Fruit fly (Drosophila melanogaster) whole organism, embryonic: ENCODE data around the gene CG13454.
A peak's percentile ranks its signal among the peaks of the same experiment; 100 is the strongest.

ENCODE experiments used
- Atf-2 ChIP-seq: fragments of 200-800 bp; sonication (Bioruptor generic); optimal IDR thresholded peaks from 2 replicates; lab custom pipeline; 2016; ENCODE audit warnings: missing biosample characterization, missing genetic modification characterization
- B-H2 ChIP-seq: fragments of 200-800 bp; sonication (Bioruptor generic); optimal IDR thresholded peaks from 2 replicates; lab custom pipeline; 2018; ENCODE audit warnings: missing biosample characterization, mild to moderate bottlenecking, missing genetic modification characterization
- BEAF-32 ChIP-seq: fragments of 200-800 bp; sonication (Bioruptor generic); optimal IDR thresholded peaks from 3 replicates; lab custom pipeline; 2017; ENCODE audit warnings: missing biosample characterization, missing genetic modification characterization, mild to moderate bottlenecking, moderate library complexity, missing genetic modification reagents
- BtbVII ChIP-seq: fragments of 200-800 bp; sonication (Bioruptor generic); optimal IDR thresholded peaks from 3 replicates; lab custom pipeline; 2017; ENCODE audit warnings: missing biosample characterization, mild to moderate bottlenecking, missing genetic modification characterization
- C15 ChIP-seq: fragments of 200-800 bp; sonication (Bioruptor generic); IDR thresholded peaks from 3 replicates; pipeline ENCODE4 v1.3.6; 2022; ENCODE audit warnings: missing biosample characterization, missing genetic modification characterization
- CG10267 ChIP-seq: fragments of 200-800 bp; sonication (Bioruptor generic); optimal IDR thresholded peaks from 2 replicates; lab custom pipeline; 2018; ENCODE audit warnings: missing biosample characterization, mild to moderate bottlenecking, missing genetic modification characterization, moderate library complexity
- CG11398 ChIP-seq: fragments of 200-800 bp; sonication (Bioruptor generic); optimal IDR thresholded peaks from 2 replicates; lab custom pipeline; 2016; ENCODE audit warnings: missing biosample characterization, missing genetic modification characterization
- CG12104 ChIP-seq: fragments of 200-800 bp; sonication (Bioruptor generic); optimal IDR thresholded peaks from 3 replicates; lab custom pipeline; 2016; ENCODE audit warnings: missing biosample characterization, missing genetic modification characterization
- CG13296 ChIP-seq: fragments of 200-800 bp; sonication (Bioruptor generic); optimal IDR thresholded peaks from 3 replicates; lab custom pipeline; 2018; ENCODE audit warnings: missing biosample characterization, mild to moderate bottlenecking, missing genetic modification characterization
- CG13424 ChIP-seq: fragments of 200-800 bp; sonication (Bioruptor generic); optimal IDR thresholded peaks from 2 replicates; lab custom pipeline; 2019; ENCODE audit warnings: missing biosample characterization, mild to moderate bottlenecking, missing genetic modification characterization, moderate library complexity
- CG15601 ChIP-seq: fragments of 200-800 bp; sonication (Bioruptor generic); optimal IDR thresholded peaks from 3 replicates; lab custom pipeline; 2019; ENCODE audit warnings: missing biosample characterization, mild to moderate bottlenecking, missing genetic modification characterization, moderate library complexity
- CG17186 ChIP-seq: fragments of 200-800 bp; sonication (Bioruptor generic); optimal IDR thresholded peaks from 3 replicates; lab custom pipeline; 2017; ENCODE audit warnings: missing biosample characterization, missing genetic modification reagents, missing genetic modification characterization
- CG17612 ChIP-seq: fragments of 200-800 bp; sonication (Bioruptor generic); IDR thresholded peaks from 2 replicates; pipeline ENCODE4 v1.3.6; 2022; ENCODE audit warnings: missing biosample characterization, missing genetic modification characterization
- CG18764 ChIP-seq: fragments of 200-800 bp; sonication (Bioruptor generic); optimal IDR thresholded peaks from 3 replicates; lab custom pipeline; 2016; ENCODE audit warnings: missing biosample characterization, missing genetic modification characterization
- CG30431 ChIP-seq: fragments of 200-800 bp; sonication (Bioruptor generic); optimal IDR thresholded peaks from 2 replicates; lab custom pipeline; 2017; ENCODE audit warnings: missing biosample characterization, missing genetic modification characterization
- CG31441 ChIP-seq: fragments of 200-800 bp; sonication (Bioruptor generic); IDR thresholded peaks from 2 replicates; pipeline ENCODE4 v1.3.6; 2022; ENCODE audit warnings: missing biosample characterization, missing genetic modification characterization
- CG32767 ChIP-seq: fragments of 200-800 bp; sonication (Bioruptor generic); IDR thresholded peaks from 2 replicates; pipeline ENCODE4 v1.3.6; 2022; ENCODE audit warnings: missing biosample characterization, missing genetic modification characterization
- CG3847 ChIP-seq: fragments of 200-800 bp; sonication (Bioruptor generic); IDR thresholded peaks from 2 replicates; pipeline ENCODE4 v1.3.6; 2022; ENCODE audit warnings: missing biosample characterization, missing genetic modification characterization
- CG4282 ChIP-seq: fragments of 200-800 bp; sonication (Bioruptor generic); optimal IDR thresholded peaks from 2 replicates; lab custom pipeline; 2016; ENCODE audit warnings: missing biosample characterization, missing genetic modification characterization
- CG7928 ChIP-seq: fragments of 200-800 bp; sonication (Bioruptor generic); optimal IDR thresholded peaks from 2 replicates; lab custom pipeline; 2017; ENCODE audit warnings: missing biosample characterization, mild to moderate bottlenecking, missing genetic modification characterization
- CG8765 ChIP-seq: fragments of 200-800 bp; sonication (Bioruptor generic); IDR thresholded peaks from 2 replicates; pipeline ENCODE4 v1.3.6; 2022; ENCODE audit warnings: missing biosample characterization, missing genetic modification characterization
- CG8924 ChIP-seq: fragments of 200-800 bp; optimal IDR thresholded peaks from 3 replicates; lab custom pipeline; 2019; ENCODE audit warnings: missing biosample characterization, mild to moderate bottlenecking, missing genetic modification characterization, moderate library complexity
- CG9817 ChIP-seq: fragments of 200-800 bp; sonication (Bioruptor generic); optimal IDR thresholded peaks from 2 replicates; lab custom pipeline; 2018; ENCODE audit warnings: missing biosample characterization, mild to moderate bottlenecking, missing genetic modification characterization, moderate library complexity
- D19B ChIP-seq: fragments of 200-800 bp; sonication (Bioruptor generic); optimal IDR thresholded peaks from 2 replicates; lab custom pipeline; 2017; ENCODE audit warnings: missing biosample characterization, mild to moderate bottlenecking, missing genetic modification characterization
- Eip74EF ChIP-seq, 2 experiments: fragments of 200-800 bp in 1 of 2; fragments of >200 bp in 1 of 2; sonication (Bioruptor generic) in 1 of 2; optimal IDR thresholded peaks; 2 replicates each; lab custom pipeline; 2017 to 2019; ENCODE audit warnings: missing biosample characterization in 2 of 2, missing genetic modification characterization in 2 of 2, mild to moderate bottlenecking in 1 of 2, moderate library complexity in 1 of 2
- Ets65A ChIP-seq: fragments of 200-800 bp; sonication (Bioruptor generic); peaks from one replicate; lab custom pipeline; 2016; ENCODE audit warnings: missing biosample characterization, missing genetic modification characterization
- HLH54F ChIP-seq: fragments of 200-800 bp; sonication (Bioruptor generic); optimal IDR thresholded peaks from 3 replicates; lab custom pipeline; 2016; ENCODE audit warnings: missing biosample characterization, missing genetic modification characterization
- Hey ChIP-seq: fragments of 200-800 bp; sonication (Bioruptor generic); optimal IDR thresholded peaks from 3 replicates; lab custom pipeline; 2018; ENCODE audit warnings: missing biosample characterization, mild to moderate bottlenecking, missing genetic modification characterization
- Hsf ChIP-seq: fragments of 200-800 bp; sonication (Bioruptor generic); optimal IDR thresholded peaks from 3 replicates; lab custom pipeline; 2016; ENCODE audit warnings: missing biosample characterization, missing genetic modification characterization
- MBD-R2 ChIP-seq: fragments of 200-800 bp; sonication (Bioruptor generic); IDR thresholded peaks from 2 replicates; pipeline ENCODE4 v1.3.6; 2022; ENCODE audit warnings: missing biosample characterization, missing genetic modification characterization
- Mad ChIP-seq: fragments of 200-800 bp; sonication (Bioruptor generic); optimal IDR thresholded peaks from 2 replicates; lab custom pipeline; 2016; ENCODE audit warnings: missing biosample characterization, missing genetic modification characterization
- Max ChIP-seq: fragments of 200-800 bp; sonication (Bioruptor generic); optimal IDR thresholded peaks from 2 replicates; lab custom pipeline; 2016; ENCODE audit warnings: missing biosample characterization, mild to moderate bottlenecking, missing genetic modification characterization
- Mrtf ChIP-seq: fragments of 200-800 bp; sonication (Bioruptor generic); IDR thresholded peaks from 3 replicates; pipeline ENCODE4 v1.3.6; 2022; ENCODE audit warnings: missing biosample characterization, missing genetic modification characterization
- Poxn ChIP-seq: fragments of 200-800 bp; sonication (Bioruptor generic); IDR thresholded peaks from 2 replicates; pipeline ENCODE4 v1.3.6; 2022; ENCODE audit warnings: missing biosample characterization, missing genetic modification characterization
- ac ChIP-seq: fragments of 200-800 bp; sonication (Bioruptor generic); optimal IDR thresholded peaks from 3 replicates; lab custom pipeline; 2017; ENCODE audit warnings: missing biosample characterization, mild to moderate bottlenecking, missing genetic modification characterization
- bab2 ChIP-seq: fragments of 200-800 bp; sonication (Bioruptor generic); optimal IDR thresholded peaks from 2 replicates; lab custom pipeline; 2016; ENCODE audit warnings: missing biosample characterization, missing genetic modification characterization
- br ChIP-seq: fragments of >200 bp; optimal IDR thresholded peaks from 2 replicates; lab custom pipeline; 2017
- dati ChIP-seq: fragments of 200-800 bp; sonication (Bioruptor generic); IDR thresholded peaks from 2 replicates; pipeline ENCODE4 v1.3.6; 2022; ENCODE audit warnings: missing biosample characterization, missing genetic modification characterization
- en ChIP-seq: fragments of 200-800 bp; sonication (Bioruptor generic); optimal IDR thresholded peaks from 2 replicates; lab custom pipeline; 2016; ENCODE audit warnings: missing biosample characterization, missing genetic modification characterization
- exex ChIP-seq: fragments of 200-800 bp; sonication (Bioruptor generic); optimal IDR thresholded peaks from 4 replicates; lab custom pipeline; 2018; ENCODE audit warnings: missing biosample characterization, mild to moderate bottlenecking, missing genetic modification characterization, moderate library complexity
- gfzf ChIP-seq: fragments of 200-800 bp; sonication (Bioruptor generic); optimal IDR thresholded peaks from 2 replicates; lab custom pipeline; 2016; ENCODE audit warnings: missing biosample characterization, mild to moderate bottlenecking, missing genetic modification characterization, moderate library complexity
- hbn ChIP-seq: fragments of 200-800 bp; sonication (Bioruptor generic); IDR thresholded peaks from 2 replicates; pipeline ENCODE4 v1.3.6; 2022; ENCODE audit warnings: missing biosample characterization, missing genetic modification characterization; ENCODE audit not compliant: partially characterized antibody
- ind ChIP-seq: fragments of 200-800 bp; sonication (Bioruptor generic); optimal IDR thresholded peaks from 3 replicates; lab custom pipeline; 2016; ENCODE audit warnings: missing biosample characterization, missing genetic modification characterization
- jigr1 ChIP-seq: fragments of 200-800 bp; sonication (Bioruptor generic); IDR thresholded peaks from 3 replicates; pipeline ENCODE4 v1.3.6; 2022; ENCODE audit warnings: missing biosample characterization, missing genetic modification characterization
- kay ChIP-seq: fragments of 200-800 bp; sonication (Bioruptor generic); optimal IDR thresholded peaks from 2 replicates; lab custom pipeline; 2016; ENCODE audit warnings: missing biosample characterization, missing genetic modification characterization
- ken ChIP-seq: fragments of 200-800 bp; sonication (Bioruptor generic); IDR thresholded peaks from 3 replicates; pipeline ENCODE4 v1.3.6; 2022; ENCODE audit warnings: missing biosample characterization, missing genetic modification characterization
- p53 ChIP-seq: fragments of 200-800 bp; sonication (Bioruptor generic); optimal IDR thresholded peaks from 2 replicates; lab custom pipeline; 2016; ENCODE audit warnings: missing biosample characterization, missing genetic modification characterization
- pb ChIP-seq: fragments of 200-800 bp; sonication (Bioruptor generic); optimal IDR thresholded peaks from 3 replicates; lab custom pipeline; 2016; ENCODE audit warnings: missing biosample characterization, missing genetic modification characterization
- repo ChIP-seq: fragments of 200-800 bp; sonication (Bioruptor generic); optimal IDR thresholded peaks from 2 replicates; lab custom pipeline; 2016; ENCODE audit warnings: missing biosample characterization, missing genetic modification characterization
- ssp ChIP-seq: fragments of 200-800 bp; sonication (Bioruptor generic); IDR thresholded peaks from 2 replicates; pipeline ENCODE4 v1.3.6; 2022; ENCODE audit warnings: missing biosample characterization, missing genetic modification characterization
- toy ChIP-seq: fragments of 200-800 bp; sonication (Bioruptor generic); IDR thresholded peaks from 2 replicates; pipeline ENCODE4 v1.3.6; 2022; ENCODE audit warnings: missing biosample characterization, missing genetic modification characterization
- ttk ChIP-seq: fragments of 200-800 bp; sonication (Bioruptor generic); IDR thresholded peaks from 2 replicates; pipeline ENCODE4 v2.1.2; 2022; ENCODE audit warnings: missing biosample characterization, missing genetic modification characterization

Gene CG13454

dm6 chr3L:15565829-15566433 is 49.1 kb upstream of the CG13454 start, which contains the start of gene dop (continued):
- TF ChIP-seq repo (GFP tag; lab: Kevin White, UChicago): no peak
- TF ChIP-seq Ets65A (GFP tag; lab: Kevin White, UChicago): peak; percentile 92
- no peak for TF ChIP-seq CG8765
- TF ChIP-seq br: no peak
- no peak for TF ChIP-seq Mrtf (GFP tag; lab: Robert Waterston, UW)
- peak; percentile 58 for TF ChIP-seq B-H2 (GFP tag; lab: Kevin White, UChicago)
- no peak for TF ChIP-seq exex (tag; lab: Kevin White, UChicago)
- peak; percentile 82 for TF ChIP-seq BEAF-32 (GFP tag; lab: Kevin White, UChicago)
- peak; percentile 78 for TF ChIP-seq D19B
- TF ChIP-seq CG30431 (GFP tag; lab: Kevin White, UChicago): no peak
- TF ChIP-seq CG7928 (GFP tag; lab: Kevin White, UChicago): no peak
- TF ChIP-seq CG8924 (tag; lab: Kevin White, UChicago): no peak
- no peak for TF ChIP-seq CG32767 (GFP tag; lab: Robert Waterston, UW)
- no peak for TF ChIP-seq ac (GFP tag; lab: Kevin White, UChicago)
- TF ChIP-seq CG17612 (GFP tag; lab: Robert Waterston, UW): no peak
- TF ChIP-seq CG15601 (tag; lab: Kevin White, UChicago): no peak
- peak; percentile 54 for TF ChIP-seq CG10267 (tag; lab: Kevin White, UChicago)
- TF ChIP-seq CG3847 (GFP tag; lab: Robert Waterston, UW): 0 out of 2 replicates have a peak, but pooled peaks have one; percentile 30
- TF ChIP-seq CG11398 (GFP tag; lab: Kevin White, UChicago): no peak
- peak; percentile 72 for TF ChIP-seq gfzf (GFP tag; lab: Kevin White, UChicago)
- TF ChIP-seq bab2 (GFP tag; lab: Kevin White, UChicago): no peak
- TF ChIP-seq ken: no peak
- TF ChIP-seq CG13424 (tag; lab: Kevin White, UChicago): peak; percentile 6
- TF ChIP-seq BtbVII (GFP tag; lab: Kevin White, UChicago): no peak
- TF ChIP-seq ttk (GFP tag; lab: Robert Waterston, UW): no peak
- TF ChIP-seq dati (GFP tag; lab: Robert Waterston, UW): no peak
- TF ChIP-seq CG12104: no peak
- peak; percentile 24; the same call in 1 of the 2 replicates for TF ChIP-seq MBD-R2
- peak; percentile 31 for TF ChIP-seq HLH54F (GFP tag; lab: Kevin White, UChicago)
- TF ChIP-seq ssp (GFP tag; lab: Robert Waterston, UW): no peak
- TF ChIP-seq Max (GFP tag; lab: Kevin White, UChicago): no peak
- TF ChIP-seq CG4282 (GFP tag; lab: Kevin White, UChicago): no peak
- TF ChIP-seq p53: peak; percentile 9
- TF ChIP-seq jigr1 (GFP tag; lab: Robert Waterston, UW): no peak
- TF ChIP-seq hbn (GFP tag; lab: Robert Waterston, UW): peak; percentile 54; the same call in 1 of the 2 replicates
- peak; percentile 3 for TF ChIP-seq Atf-2 (GFP tag; lab: Kevin White, UChicago)
- TF ChIP-seq Hey (tag; lab: Kevin White, UChicago): no peak
- no peak for TF ChIP-seq CG13296 (GFP tag; lab: Kevin White, UChicago)
- TF ChIP-seq Hsf (GFP tag; lab: Kevin White, UChicago): peak; percentile 39
- no peak for TF ChIP-seq CG31441 (GFP tag; lab: Robert Waterston, UW)
- no peak for TF ChIP-seq en
- peak; percentile 13 for TF ChIP-seq CG18764 (GFP tag; lab: Kevin White, UChicago)
- no peak for TF ChIP-seq CG9817
- no peak for TF ChIP-seq kay (GFP tag; lab: Kevin White, UChicago)
- no peak for TF ChIP-seq pb (GFP tag; lab: Kevin White, UChicago)
- peak; percentile 12 for TF ChIP-seq ind (GFP tag; lab: Kevin White, UChicago)
- TF ChIP-seq toy (GFP tag; lab: Robert Waterston, UW): no peak
- peak; percentile 20 for TF ChIP-seq CG17186 (GFP tag; lab: Kevin White, UChicago)
- no peak for TF ChIP-seq Poxn (GFP tag; lab: Robert Waterston, UW)
- no peak for TF ChIP-seq Eip74EF (GFP tag; optimal IDR thresholded peaks at IDR 0.05; lab: Kevin White, UChicago)
- TF ChIP-seq Mad (GFP tag; lab: Kevin White, UChicago): no peak
- no peak for TF ChIP-seq C15 (GFP tag; lab: Robert Waterston, UW)
